Worm (Caenorhabditis elegans) whole organism, L1 larva: ENCODE results near the gene T19C3.6.

ENCODE experiments used
- C16A3.4 ChIP-seq: fragments of 150-350 bp; optimal IDR thresholded peaks from 2 replicates; lab custom pipeline; 2014; ENCODE audit warnings: missing biosample characterization, missing genetic modification characterization
- C34B4.2 ChIP-seq: sonication (generic microtip); optimal IDR thresholded peaks from 2 replicates; lab custom pipeline; 2017; ENCODE audit warnings: mild to moderate bottlenecking, missing genetic modification characterization, missing compliant biosample characterization
- F16B12.6 ChIP-seq: fragments of 150-350 bp; optimal IDR thresholded peaks from 2 replicates; lab custom pipeline; 2014; ENCODE audit warnings: missing biosample characterization, missing genetic modification characterization
- Y116A8C.19 ChIP-seq: sonication (generic microtip); optimal IDR thresholded peaks from 2 replicates; lab custom pipeline; 2016; ENCODE audit warnings: missing compliant biosample characterization, missing genetic modification characterization, borderline replicate concordance
- aha-1 ChIP-seq: fragments of 150-350 bp; optimal IDR thresholded peaks from 2 replicates; lab custom pipeline; 2014; ENCODE audit warnings: missing biosample characterization, missing genetic modification characterization
- alr-1 ChIP-seq: fragments of 200-800 bp; sonication (Bioruptor generic); optimal IDR thresholded peaks from 2 replicates; lab custom pipeline; 2018; ENCODE audit warnings: borderline replicate concordance, mild to moderate bottlenecking, missing genetic modification characterization, missing compliant biosample characterization
- aly-2 ChIP-seq: fragments of 150-350 bp; optimal IDR thresholded peaks from 2 replicates; lab custom pipeline; 2014; ENCODE audit warnings: missing biosample characterization, missing genetic modification characterization
- ama-1 ChIP-seq: fragments of 150-350 bp; optimal IDR thresholded peaks from 2 replicates; lab custom pipeline; 2014
- ceh-63 ChIP-seq: fragments of 200-800 bp; sonication (Bioruptor generic); optimal IDR thresholded peaks from 2 replicates; lab custom pipeline; 2018; ENCODE audit warnings: mild to moderate bottlenecking, missing genetic modification characterization, missing compliant biosample characterization
- ceh-8 ChIP-seq: fragments of 200-800 bp; sonication (Bioruptor generic); optimal IDR thresholded peaks from 2 replicates; lab custom pipeline; 2018; ENCODE audit warnings: mild to moderate bottlenecking, missing genetic modification characterization, moderate library complexity, missing compliant biosample characterization
- ceh-82 ChIP-seq, 3 experiments: fragments of 150-350 bp in 1 of 3; sonication (generic microtip) in 2 of 3; optimal IDR thresholded peaks; 2 replicates each; lab custom pipeline; 2014 to 2017; ENCODE audit warnings: missing biosample characterization in 3 of 3, missing genetic modification characterization in 3 of 3
- ceh-88 ChIP-seq: fragments of 200-800 bp; sonication (Bioruptor generic); IDR thresholded peaks from 2 replicates; pipeline ENCODE4 v1.3.6; 2022; ENCODE audit warnings: missing genetic modification characterization, missing compliant biosample characterization
- ceh-90 ChIP-seq: sonication (generic microtip); optimal IDR thresholded peaks from 2 replicates; lab custom pipeline; 2016; ENCODE audit warnings: missing genetic modification characterization, missing compliant biosample characterization
- dpl-1 ChIP-seq, 3 experiments: fragments of 150-350 bp in 2 of 3; sonication (generic microtip) in 1 of 3; optimal IDR thresholded peaks; 2 replicates each; lab custom pipeline; 2014 to 2017; ENCODE audit warnings: missing biosample characterization in 3 of 3, missing genetic modification characterization in 3 of 3, missing genetic modification reagents in 3 of 3
- efl-1 ChIP-seq, 4 experiments: fragments of 150-350 bp; optimal IDR thresholded peaks in 3 of 4; peaks in 1 of 4; 1 replicate in 1 of 4; 2 replicates in 3 of 4; lab custom pipeline; 2014; ENCODE audit warnings: missing biosample characterization in 2 of 4, missing genetic modification characterization in 2 of 4, missing genetic modification reagents in 2 of 4
- efl-3 ChIP-seq: fragments of 200-800 bp; sonication (Bioruptor generic); optimal IDR thresholded peaks from 2 replicates; lab custom pipeline; 2018; ENCODE audit warnings: mild to moderate bottlenecking, missing genetic modification characterization, missing compliant biosample characterization
- egl-13 ChIP-seq: sonication (generic microtip); optimal IDR thresholded peaks from 2 replicates; lab custom pipeline; 2016; ENCODE audit warnings: missing genotype, missing genetic modification reagents, missing genetic modification characterization, missing compliant biosample characterization
- egl-27 ChIP-seq, 2 experiments: fragments of 150-350 bp in 1 of 2; sonication (generic microtip); optimal IDR thresholded peaks; 3 replicates each; lab custom pipeline; 2017 to 2018; ENCODE audit warnings: missing biosample characterization in 2 of 2, missing genetic modification characterization in 2 of 2, missing genetic modification reagents in 2 of 2
- elt-2 ChIP-seq: sonication (generic microtip); optimal IDR thresholded peaks from 2 replicates; lab custom pipeline; 2016; ENCODE audit warnings: missing genetic modification characterization, mild to moderate bottlenecking, inconsistent platforms, missing compliant biosample characterization, missing genetic modification reagents
- elt-3 ChIP-seq, 6 experiments: fragments of 150-350 bp in 1 of 6; sonication (generic microtip); optimal IDR thresholded peaks; 2 replicates each; lab custom pipeline; 2017 to 2018; ENCODE audit warnings: missing biosample characterization in 6 of 6, missing genetic modification characterization in 6 of 6, inconsistent platforms in 1 of 6
- ets-5 ChIP-seq: fragments of 200-800 bp; sonication (Bioruptor generic); IDR thresholded peaks from 2 replicates; pipeline ENCODE4 v1.3.6; 2022; ENCODE audit warnings: missing genetic modification characterization, missing compliant biosample characterization
- fkh-4 ChIP-seq: sonication (generic microtip); optimal IDR thresholded peaks from 2 replicates; lab custom pipeline; 2016; ENCODE audit warnings: missing compliant biosample characterization, missing genetic modification characterization, borderline replicate concordance
- fkh-8 ChIP-seq: sonication (generic microtip); optimal IDR thresholded peaks from 2 replicates; lab custom pipeline; 2016; ENCODE audit warnings: mild to moderate bottlenecking, missing genetic modification characterization, missing compliant biosample characterization
- hlh-17 ChIP-seq: fragments of 200-800 bp; sonication (Bioruptor generic); optimal IDR thresholded peaks from 2 replicates; lab custom pipeline; 2018; ENCODE audit warnings: missing genetic modification characterization, mild to moderate bottlenecking, missing compliant biosample characterization, moderate library complexity, borderline replicate concordance
- hlh-4 ChIP-seq: sonication (generic microtip); optimal IDR thresholded peaks from 2 replicates; lab custom pipeline; 2016; ENCODE audit warnings: mild to moderate bottlenecking, missing genetic modification characterization, missing compliant biosample characterization
- hpl-2 ChIP-seq: fragments of 150-350 bp; optimal IDR thresholded peaks from 2 replicates; lab custom pipeline; 2014; ENCODE audit warnings: missing biosample characterization, missing genetic modification reagents, missing genetic modification characterization
- irx-1 ChIP-seq: sonication (generic microtip); optimal IDR thresholded peaks from 2 replicates; lab custom pipeline; 2016; ENCODE audit warnings: missing genetic modification characterization, missing compliant biosample characterization
- lin-15B ChIP-seq: fragments of 150-350 bp; sonication (generic microtip); optimal IDR thresholded peaks from 3 replicates; lab custom pipeline; 2014; ENCODE audit warnings: missing biosample characterization, missing genetic modification characterization
- lir-3 ChIP-seq: sonication (generic microtip); optimal IDR thresholded peaks from 2 replicates; lab custom pipeline; 2016; ENCODE audit warnings: mild to moderate bottlenecking, missing genetic modification characterization, moderate library complexity, missing compliant biosample characterization; ENCODE audit not compliant: poor library complexity
- mdl-1 ChIP-seq, 2 experiments: fragments of 150-350 bp; optimal IDR thresholded peaks; 2 replicates each; lab custom pipeline; 2014 to 2017; ENCODE audit warnings: missing biosample characterization in 2 of 2, missing genetic modification characterization in 2 of 2, inconsistent platforms in 1 of 2
- mef-2 ChIP-seq: fragments of 150-350 bp; optimal IDR thresholded peaks from 2 replicates; lab custom pipeline; 2014; ENCODE audit warnings: missing biosample characterization, missing genetic modification characterization
- mep-1 ChIP-seq: fragments of 150-350 bp; optimal IDR thresholded peaks from 2 replicates; lab custom pipeline; 2014; ENCODE audit warnings: missing biosample characterization, missing genetic modification characterization
- nhr-12 ChIP-seq: sonication (generic microtip); optimal IDR thresholded peaks from 2 replicates; lab custom pipeline; 2017; ENCODE audit warnings: missing biosample characterization, missing genetic modification characterization
- nhr-28 ChIP-seq: fragments of 150-350 bp; optimal IDR thresholded peaks from 2 replicates; lab custom pipeline; 2014; ENCODE audit warnings: missing biosample characterization, missing genetic modification characterization
- nhr-84 ChIP-seq: sonication (generic microtip); optimal IDR thresholded peaks from 2 replicates; lab custom pipeline; 2017; ENCODE audit warnings: missing biosample characterization, missing genetic modification characterization
- nhr-85 ChIP-seq: sonication (generic microtip); peaks from one replicate; lab custom pipeline; 2016; ENCODE audit warnings: missing genetic modification characterization, inconsistent platforms, missing compliant biosample characterization
- nhr-90 ChIP-seq: sonication (generic microtip); optimal IDR thresholded peaks from 2 replicates; lab custom pipeline; 2016; ENCODE audit warnings: mild to moderate bottlenecking, missing genetic modification characterization, missing compliant biosample characterization; ENCODE audit not compliant: poor library complexity
- pqm-1 ChIP-seq: sonication (generic microtip); optimal IDR thresholded peaks from 3 replicates; lab custom pipeline; 2017; ENCODE audit warnings: missing biosample characterization, missing genetic modification characterization
- rnt-1 ChIP-seq: sonication (generic microtip); optimal IDR thresholded peaks from 2 replicates; lab custom pipeline; 2016; ENCODE audit warnings: mild to moderate bottlenecking, missing genetic modification characterization, moderate library complexity, missing compliant biosample characterization
- skn-1 ChIP-seq: fragments of 150-350 bp; optimal IDR thresholded peaks from 2 replicates; lab custom pipeline; 2014; ENCODE audit warnings: missing biosample characterization, missing genetic modification characterization
- snpc-4 ChIP-seq: fragments of 150-350 bp; optimal IDR thresholded peaks from 2 replicates; lab custom pipeline; 2014; ENCODE audit warnings: missing biosample characterization, missing genetic modification characterization
- sox-4 ChIP-seq: sonication (generic microtip); optimal IDR thresholded peaks from 2 replicates; lab custom pipeline; 2016; ENCODE audit warnings: missing genetic modification characterization, missing compliant biosample characterization
- sptf-1 ChIP-seq: fragments of 150-350 bp; optimal IDR thresholded peaks from 2 replicates; lab custom pipeline; 2014; ENCODE audit warnings: missing biosample characterization, missing genetic modification characterization
- swsn-7 ChIP-seq: sonication (generic microtip); optimal IDR thresholded peaks from 2 replicates; lab custom pipeline; 2016; ENCODE audit warnings: missing genetic modification characterization, missing compliant biosample characterization
- tbx-2 ChIP-seq: sonication (generic microtip); optimal IDR thresholded peaks from 2 replicates; lab custom pipeline; 2016; ENCODE audit warnings: missing genetic modification characterization, missing compliant biosample characterization
- tlp-1 ChIP-seq: fragments of 150-350 bp; optimal IDR thresholded peaks from 2 replicates; lab custom pipeline; 2014; ENCODE audit warnings: missing biosample characterization, missing genetic modification characterization
- unc-130 ChIP-seq: fragments of 150-350 bp; optimal IDR thresholded peaks from 2 replicates; lab custom pipeline; 2017; ENCODE audit warnings: missing biosample characterization, missing genetic modification characterization, inconsistent platforms
- unc-62 ChIP-seq: fragments of 150-350 bp; optimal IDR thresholded peaks from 2 replicates; lab custom pipeline; 2014; ENCODE audit warnings: missing biosample characterization, missing genetic modification reagents, missing genetic modification characterization
- xbp-1 ChIP-seq: sonication (generic microtip); optimal IDR thresholded peaks from 2 replicates; lab custom pipeline; 2016; ENCODE audit warnings: missing genetic modification characterization, missing compliant biosample characterization
- zag-1 ChIP-seq: fragments of 150-350 bp; optimal IDR thresholded peaks from 2 replicates; lab custom pipeline; 2014; ENCODE audit warnings: missing biosample characterization, missing genetic modification characterization
- zip-4 ChIP-seq: fragments of 200-800 bp; sonication (Bioruptor generic); optimal IDR thresholded peaks from 2 replicates; lab custom pipeline; 2018; ENCODE audit warnings: mild to moderate bottlenecking, missing genetic modification characterization, moderate library complexity, missing compliant biosample characterization
- ztf-11 ChIP-seq, 2 experiments: sonication (generic microtip); optimal IDR thresholded peaks; 2 replicates each; lab custom pipeline; 2016 to 2017; ENCODE audit warnings: missing genetic modification characterization in 2 of 2, missing biosample characterization in 1 of 2, missing compliant biosample characterization in 1 of 2
- ztf-4 ChIP-seq: fragments of 150-350 bp; optimal IDR thresholded peaks from 2 replicates; lab custom pipeline; 2014; ENCODE audit warnings: missing biosample characterization, missing genetic modification characterization

T19C3.6 gene

DNA sequence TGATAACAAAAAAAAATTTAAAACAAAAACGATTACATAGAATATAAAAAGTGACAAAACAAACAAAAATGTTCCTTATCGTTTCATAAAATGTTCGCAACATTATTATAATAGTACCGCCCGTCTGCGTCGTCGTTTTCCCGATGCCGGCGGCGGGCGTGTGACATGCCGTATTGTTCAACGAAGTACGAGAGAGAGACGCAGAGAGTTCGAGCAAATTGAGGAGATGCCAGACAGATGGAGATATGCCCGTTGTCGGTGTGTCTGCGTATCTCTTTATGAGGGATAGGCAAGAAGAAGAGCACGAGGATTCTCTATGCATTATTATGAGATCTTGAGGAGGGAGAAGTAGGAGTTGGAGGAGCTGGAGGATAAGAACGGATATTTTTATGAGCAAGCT, 7.6 kb downstream of the T19C3.6 start (continued):
- TF ChIP-seq ceh-8 (GFP tag; lab: Kevin White, UChicago) (peak; percentile 78), lin-15B (tag; lab: Kevin White, UChicago) (peak; percentile 43), C16A3.4 (tag; lab: Kevin White, UChicago) (peak; percentile 76), aha-1 (tag; lab: Kevin White, UChicago) (no peak), zip-4 (GFP tag; lab: Kevin White, UChicago) (no peak), ceh-63 (no peak), snpc-4 (peak; percentile 65), dpl-1 (GFP tag; optimal IDR thresholded peaks at IDR 0.05; lab: Kevin White, UChicago) (peak; percentile 32 to 65 (median 51)), hlh-4 (tag; lab: Kevin White, UChicago) (no peak), hpl-2 (GFP tag; lab: Kevin White, UChicago) (peak; percentile 5), C34B4.2 (tag; lab: Kevin White, UChicago) (peak; percentile 74), nhr-84 (tag; lab: Kevin White, UChicago) (no peak), ztf-11 (tag; optimal IDR thresholded peaks at IDR 0.05; lab: Kevin White, UChicago) (peak in 1 of 2 experiments; percentile 15), ceh-90 (no peak), Y116A8C.19 (tag; lab: Kevin White, UChicago) (no peak), egl-13 (tag; lab: Kevin White, UChicago) (peak; percentile 72), ceh-88 (GFP tag; lab: Robert Waterston, UW) (no peak; the same call in 1 of the 2 replicates), sptf-1 (no peak), unc-130 (peak; percentile 83), elt-2 (tag; lab: Kevin White, UChicago) (peak; percentile 81), rnt-1 (tag; lab: Kevin White, UChicago) (peak; percentile 85), unc-62 (no peak), irx-1 (no peak), skn-1 (tag; lab: Kevin White, UChicago) (peak; percentile 86), swsn-7 (peak; percentile 89), nhr-85 (tag; lab: Kevin White, UChicago) (peak; percentile 85), alr-1 (tag; lab: Kevin White, UChicago) (no peak), F16B12.6 (tag; lab: Kevin White, UChicago) (no peak), nhr-90 (tag; lab: Kevin White, UChicago) (peak; percentile 72), sox-4 (tag; lab: Kevin White, UChicago) (peak; percentile 21), fkh-4 (tag; lab: Kevin White, UChicago) (no peak), nhr-28 (no peak), lir-3 (tag; lab: Kevin White, UChicago) (peak; percentile 59), hlh-17 (GFP tag; lab: Kevin White, UChicago) (no peak), egl-27 (tag; optimal IDR thresholded peaks at IDR 0.05; lab: Kevin White, UChicago) (peak in 1 of 2 experiments; percentile 63), tbx-2 (peak; percentile 82), elt-3 (tag; optimal IDR thresholded peaks at IDR 0.05; lab: Kevin White, UChicago) (peak in 3 of 6 experiments; percentile 74 to 83 (median 78)), aly-2 (no peak), ets-5 (GFP tag; lab: Robert Waterston, UW) (no peak), ceh-82 (tag; optimal IDR thresholded peaks at IDR 0.05; lab: Kevin White, UChicago) (peak; percentile 53 to 93 (median 71)), ztf-4 (peak; percentile 84), mep-1 (tag; lab: Kevin White, UChicago) (peak; percentile 95), mef-2 (tag; lab: Kevin White, UChicago) (peak; percentile 55), mdl-1 (tag; optimal IDR thresholded peaks at IDR 0.05; lab: Kevin White, UChicago) (peak in 1 of 2 experiments; percentile 95), fkh-8 (tag; lab: Kevin White, UChicago) (peak; percentile 90), zag-1 (tag; lab: Kevin White, UChicago) (no peak), efl-3 (GFP tag; lab: Kevin White, UChicago) (no peak), efl-1 (optimal IDR thresholded peaks at IDR 0.05; lab: Kevin White, UChicago) (peak; percentile 67 to 83), efl-1 (GFP tag; optimal IDR thresholded peaks at IDR 0.05 in 1 of 2; lab: Kevin White, UChicago) (peak; percentile 48 to 93), ama-1 (lab: Kevin White, UChicago) (no peak), pqm-1 (tag; lab: Kevin White, UChicago) (no peak), xbp-1 (tag; lab: Kevin White, UChicago) (peak; percentile 72), tlp-1 (tag; lab: Kevin White, UChicago) (no peak), nhr-12 (tag; lab: Kevin White, UChicago) (no peak)
